Worm (Caenorhabditis elegans): ENCODE results near the gene atg-16.1.
A peak's percentile ranks its signal among the peaks of the same experiment; 100 is the strongest.

Gene atg-16.1

ce11 chrX:4493439-4494006 lies 31.3 kb upstream of the atg-16.1 start:
- TF ChIP-seq K09A11.1 (tag; optimal IDR thresholded peaks at IDR 0.05; ENCODE audit: insufficient read depth) (no peak), ceh-9 (tag; optimal IDR thresholded peaks at IDR 0.05) (no peak), unc-42 (tag; optimal IDR thresholded peaks at IDR 0.05) (peak; percentile 60)

- TF ChIP-seq elt-4 (tag; optimal IDR thresholded peaks at IDR 0.05) (no peak), dve-1 (tag; optimal IDR thresholded peaks at IDR 0.05) (no peak), dmd-4 (tag; optimal IDR thresholded peaks at IDR 0.05; ENCODE audit: borderline replicate concordance) (no peak), ceh-30 (tag; optimal IDR thresholded peaks at IDR 0.05) (no peak), unc-86 (tag; optimal IDR thresholded peaks at IDR 0.05) (no peak), pax-1 (tag; optimal IDR thresholded peaks at IDR 0.05) (no peak), ceh-6 (GFP tag; optimal IDR thresholded peaks at IDR 0.05) (no peak), hlh-8 (tag; optimal IDR thresholded peaks at IDR 0.05) (no peak), nhr-11 (tag; optimal IDR thresholded peaks at IDR 0.05) (no peak), hlh-30 (tag; optimal IDR thresholded peaks at IDR 0.05; ENCODE audit: insufficient read depth) (no peak), ceh-14 (tag; optimal IDR thresholded peaks at IDR 0.05) (no peak), ceh-48 (tag; optimal IDR thresholded peaks at IDR 0.05) (no peak), lin-11 (tag; optimal IDR thresholded peaks at IDR 0.05) (no peak), pha-4 (tag; optimal IDR thresholded peaks at IDR 0.05) (no peak)
These were observed 29.9 kb upstream of the atg-16.1 start, which contains the start of gene F46H6.5 for ce11 chrX:4492199-4492598. TSS of gene F46H6.5 (minus strand) at chrX:4492208.

DNA sequence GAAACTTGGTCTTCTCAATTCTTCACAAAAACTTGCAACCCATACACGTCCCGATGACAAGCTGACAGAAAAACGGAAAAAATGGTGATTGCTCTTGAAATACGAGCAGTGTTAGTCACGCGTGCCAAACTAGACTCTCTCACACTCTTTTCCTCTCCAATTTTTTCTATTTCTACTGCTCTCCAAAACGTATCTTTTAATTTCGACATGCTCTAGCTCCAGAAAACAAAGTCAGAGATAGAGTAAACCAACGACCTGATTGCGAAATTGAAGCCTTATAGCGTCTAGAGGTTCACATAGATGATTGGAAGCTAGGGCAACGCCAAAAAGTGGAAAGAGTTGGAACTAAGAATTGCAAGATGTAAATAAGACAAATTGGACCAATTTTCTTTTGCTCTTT lies 28.1 kb upstream of the atg-16.1 start:
- TF ChIP-seq ztf-16 (tag; optimal IDR thresholded peaks at IDR 0.05) (no peak), fax-1 (tag; optimal IDR thresholded peaks at IDR 0.05) (no peak), ceh-24 (tag; optimal IDR thresholded peaks at IDR 0.05) (no peak), ceh-48 (tag; optimal IDR thresholded peaks at IDR 0.05) (no peak), elt-4 (tag; optimal IDR thresholded peaks at IDR 0.05) (no peak)

ce11 chrX:4488807-4489336 lies 26.6 kb upstream of the atg-16.1 start, which contains the start of gene ncr-1:
TSS of gene ncr-1 (minus strand) at chrX:4488857.
- TF ChIP-seq ceh-19 (GFP tag; optimal IDR thresholded peaks at IDR 0.05) (no peak), rnt-1 (tag; optimal IDR thresholded peaks at IDR 0.05) (no peak), ref-2 (tag; optimal IDR thresholded peaks at IDR 0.05) (no peak), unc-55 (GFP tag; optimal IDR thresholded peaks at IDR 0.05) (no peak), ceh-31 (tag; optimal IDR thresholded peaks at IDR 0.05) (no peak), tbx-7 (tag; optimal IDR thresholded peaks at IDR 0.05) (no peak), ttx-3 (tag; optimal IDR thresholded peaks at IDR 0.05) (no peak)

DNA sequence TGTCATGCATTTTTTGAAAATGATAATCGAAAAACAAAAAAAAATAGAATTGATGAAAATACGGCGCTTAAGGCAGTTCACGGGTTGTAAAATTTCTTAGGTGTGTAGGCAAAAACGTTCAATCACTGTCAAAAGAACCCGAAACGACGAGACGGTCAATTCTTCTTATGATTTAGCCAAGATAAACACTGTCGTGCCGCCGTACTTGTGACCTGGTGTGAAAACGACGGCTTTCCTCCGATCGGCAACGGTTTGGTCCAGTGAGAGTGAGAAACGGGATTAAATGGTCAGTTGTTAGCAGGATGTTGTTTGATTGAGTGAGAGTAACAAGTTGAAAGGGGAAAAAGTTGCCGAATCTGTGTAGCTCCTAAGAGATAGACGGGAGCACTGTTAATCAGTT lies 21.8 kb upstream of the atg-16.1 start:
- TF ChIP-seq pqm-1 (tag; optimal IDR thresholded peaks at IDR 0.05) (no peak), gmeb-2 (tag; optimal IDR thresholded peaks at IDR 0.05) (no peak), sox-4 (tag; optimal IDR thresholded peaks at IDR 0.05) (no peak), T23F11.4 (GFP tag; optimal IDR thresholded peaks at IDR 0.05) (no peak), odd-2 (tag; optimal IDR thresholded peaks at IDR 0.05) (no peak), K02D7.2 (tag; optimal IDR thresholded peaks at IDR 0.05) (no peak), pha-2 (tag; optimal IDR thresholded peaks at IDR 0.05) (peak; percentile 34)

Data from whole organism, late embryonic.